Fruit fly (Drosophila melanogaster): ENCODE data around the gene elgi.

The elgi gene

dm6 chr3L:15967588-15968500 lies 11.5 kb downstream of the elgi start, which contains the start of the genes Brr2 and CG10516:
Gene Brr2, minus strand, starts transcription at chr3L:15967872.
Gene CG10516, plus strand, starts transcription at chr3L:15968204.
- TF ChIP-seq psq (optimal IDR thresholded peaks at IDR 0.05) (no peak), insv (optimal IDR thresholded peaks at IDR 0.05) (no peak), Sin3A (optimal IDR thresholded peaks at IDR 0.05) (no peak), Myc (optimal IDR thresholded peaks at IDR 0.05) (no peak), ttk (optimal IDR thresholded peaks at IDR 0.05) (no peak)

dm6 chr3L:15968686-15969085 lies 12.3 kb downstream of the elgi start:
- TF ChIP-seq Sin3A (optimal IDR thresholded peaks at IDR 0.05) (no peak), ttk (optimal IDR thresholded peaks at IDR 0.05) (no peak), psq (optimal IDR thresholded peaks at IDR 0.05) (no peak), h (optimal IDR thresholded peaks at IDR 0.05) (no peak), insv (optimal IDR thresholded peaks at IDR 0.05) (no peak), Myc (optimal IDR thresholded peaks at IDR 0.05) (no peak)

dm6 chr3L:15974166-15974565 lies 17.8 kb downstream of the elgi start:
- no peak for TF ChIP-seq Myc (optimal IDR thresholded peaks at IDR 0.05)

dm6 chr3L:15975068-15975467 lies 18.7 kb downstream of the elgi start, which contains the start of gene CG17026:
Gene CG17026, plus strand, starts transcription at chr3L:15975368.
- TF ChIP-seq Myc (optimal IDR thresholded peaks at IDR 0.05), result no peak
- no peak for TF ChIP-seq h (optimal IDR thresholded peaks at IDR 0.05)
- TF ChIP-seq Sin3A (optimal IDR thresholded peaks at IDR 0.05), result no peak
- no peak for TF ChIP-seq ttk (optimal IDR thresholded peaks at IDR 0.05)
- TF ChIP-seq psq (optimal IDR thresholded peaks at IDR 0.05), result no peak
- no peak for TF ChIP-seq insv (optimal IDR thresholded peaks at IDR 0.05)

- TF ChIP-seq Sin3A (optimal IDR thresholded peaks at IDR 0.05) (no peak), Myc (optimal IDR thresholded peaks at IDR 0.05) (no peak), psq (optimal IDR thresholded peaks at IDR 0.05) (no peak), h (optimal IDR thresholded peaks at IDR 0.05) (no peak), insv (optimal IDR thresholded peaks at IDR 0.05) (no peak), ttk (optimal IDR thresholded peaks at IDR 0.05) (no peak)
Measured at dm6 chr3L:15976758-15977157, 20.4 kb downstream of the elgi start, which contains the start of gene CG17029. Gene CG17029, plus strand, starts transcription at chr3L:15976870.

- TF ChIP-seq Myc (optimal IDR thresholded peaks at IDR 0.05), result no peak
- TF ChIP-seq ttk (optimal IDR thresholded peaks at IDR 0.05), result no peak
- TF ChIP-seq psq (optimal IDR thresholded peaks at IDR 0.05), result no peak
- no peak for TF ChIP-seq Sin3A (optimal IDR thresholded peaks at IDR 0.05)
- no peak for TF ChIP-seq insv (optimal IDR thresholded peaks at IDR 0.05)
- no peak for TF ChIP-seq h (optimal IDR thresholded peaks at IDR 0.05)
Measured at dm6 chr3L:15977565-15977964, 21.2 kb downstream of the elgi start.

dm6 chr3L:15978224-15978623 lies 21.9 kb downstream of the elgi start, which contains the start of gene CG17028:
Gene CG17028, plus strand, starts transcription at chr3L:15978524.
- TF ChIP-seq psq (optimal IDR thresholded peaks at IDR 0.05) (no peak), h (optimal IDR thresholded peaks at IDR 0.05) (no peak), Sin3A (optimal IDR thresholded peaks at IDR 0.05) (no peak), ttk (optimal IDR thresholded peaks at IDR 0.05) (no peak), Myc (optimal IDR thresholded peaks at IDR 0.05) (no peak), insv (optimal IDR thresholded peaks at IDR 0.05) (no peak)

dm6 chr3L:15979240-15979639 lies 22.9 kb downstream of the elgi start:
- TF ChIP-seq h (optimal IDR thresholded peaks at IDR 0.05) (no peak), Myc (optimal IDR thresholded peaks at IDR 0.05) (no peak), ttk (optimal IDR thresholded peaks at IDR 0.05) (no peak), insv (optimal IDR thresholded peaks at IDR 0.05) (no peak), psq (optimal IDR thresholded peaks at IDR 0.05) (no peak), Sin3A (optimal IDR thresholded peaks at IDR 0.05) (no peak)

dm6 chr3L:15979912-15980311 lies 23.6 kb downstream of the elgi start, which contains the start of gene CG17027:
Gene CG17027, plus strand, starts transcription at chr3L:15980100.
- TF ChIP-seq insv (optimal IDR thresholded peaks at IDR 0.05) (no peak), h (optimal IDR thresholded peaks at IDR 0.05) (no peak), ttk (optimal IDR thresholded peaks at IDR 0.05) (no peak), psq (optimal IDR thresholded peaks at IDR 0.05) (no peak), Myc (optimal IDR thresholded peaks at IDR 0.05) (no peak), Sin3A (optimal IDR thresholded peaks at IDR 0.05) (no peak)

dm6 chr3L:15981403-15981802 lies 25.1 kb downstream of the elgi start:
- TF ChIP-seq Myc (optimal IDR thresholded peaks at IDR 0.05) (no peak), psq (optimal IDR thresholded peaks at IDR 0.05) (no peak), Sin3A (optimal IDR thresholded peaks at IDR 0.05) (no peak), ttk (optimal IDR thresholded peaks at IDR 0.05) (no peak), h (optimal IDR thresholded peaks at IDR 0.05) (no peak), insv (optimal IDR thresholded peaks at IDR 0.05) (no peak)

- TF ChIP-seq Sin3A (optimal IDR thresholded peaks at IDR 0.05), result no peak
- no peak for TF ChIP-seq Myc (optimal IDR thresholded peaks at IDR 0.05)
Measured at dm6 chr3L:15982148-15982547, 25.8 kb downstream of the elgi start.

dm6 chr3L:15982783-15983432 lies 26.6 kb downstream of the elgi start, which contains the start of the genes brm and Arl1:
Gene brm, minus strand, starts transcription at chr3L:15982869.
Gene Arl1, plus strand, starts transcription at chr3L:15983135.
- TF ChIP-seq psq (optimal IDR thresholded peaks at IDR 0.05), result no peak
- no peak for TF ChIP-seq Myc (optimal IDR thresholded peaks at IDR 0.05)
- TF ChIP-seq ttk (optimal IDR thresholded peaks at IDR 0.05), result no peak
- no peak for TF ChIP-seq Sin3A (optimal IDR thresholded peaks at IDR 0.05)
- TF ChIP-seq insv (optimal IDR thresholded peaks at IDR 0.05), result no peak
- no peak for TF ChIP-seq h (optimal IDR thresholded peaks at IDR 0.05)

Measured in Kc167 (cell line).